Worm (Caenorhabditis elegans): ENCODE data around the gene C04E7.5.

- TF ChIP-seq alr-1 (tag; optimal IDR thresholded peaks at IDR 0.05; ENCODE audit: borderline replicate concordance) = no peak
- no peak for TF ChIP-seq ceh-82 (tag; optimal IDR thresholded peaks at IDR 0.05)
- TF ChIP-seq unc-62 (GFP tag; optimal IDR thresholded peaks at IDR 0.05) = no peak
- TF ChIP-seq nhr-76 (tag; optimal IDR thresholded peaks at IDR 0.05) = no peak
- TF ChIP-seq jun-1 (tag; optimal IDR thresholded peaks at IDR 0.05) = no peak
- TF ChIP-seq dpl-1 (GFP tag; optimal IDR thresholded peaks at IDR 0.05) = no peak
- no peak for TF ChIP-seq C34B4.2 (tag; optimal IDR thresholded peaks at IDR 0.05)
- no peak for TF ChIP-seq unc-86 (tag; optimal IDR thresholded peaks at IDR 0.05)
- TF ChIP-seq efl-1 (optimal IDR thresholded peaks at IDR 0.05) = no peak
- TF ChIP-seq efl-1 (GFP tag; optimal IDR thresholded peaks at IDR 0.05 in 1 of 2) = no peak
- no peak for TF ChIP-seq nhr-237 (tag; optimal IDR thresholded peaks at IDR 0.05)
- no peak for TF ChIP-seq snpc-4 (tag; optimal IDR thresholded peaks at IDR 0.05)
- TF ChIP-seq mdl-1 (tag; optimal IDR thresholded peaks at IDR 0.05) = no peak
- no peak for TF ChIP-seq unc-30 (tag; optimal IDR thresholded peaks at IDR 0.05)
Observed at ce11 chrX:380505-380904, 19.9 kb downstream of the C04E7.5 start, which contains the start of gene R04A9.3.

Measured in whole organism, L1 larva.